Fruit fly (Drosophila melanogaster) ovary, adult (tissue): ENCODE measurements around the gene Cpr62Ba.
A peak's percentile ranks its signal among the peaks of the same experiment; 100 is the strongest.

Source experiments
- CG17801 ChIP-seq: fragments of 200-800 bp; optimal IDR thresholded peaks from 2 replicates; lab custom pipeline; 2019; ENCODE audit warnings: missing biosample characterization, mild to moderate bottlenecking, missing genetic modification characterization, moderate library complexity; ENCODE audit not compliant: partially characterized antibody

Gene Cpr62Ba

dm6 chr3L:1850498-1850897, 18.9 kb upstream of the Cpr62Ba start:
- no peak for TF ChIP-seq CG17801 (GFP tag; lab: Kevin White, UChicago)

- no peak for TF ChIP-seq CG17801 (GFP tag; lab: Kevin White, UChicago)
Observed at dm6 chr3L:1844600-1844999, 13.0 kb upstream of the Cpr62Ba start.

dm6 chr3L:1841984-1842383, 10.4 kb upstream of the Cpr62Ba start, which contains the start of gene Cpr62Bc:
TSS of gene Cpr62Bc (minus strand) at chr3L:1842084.
- TF ChIP-seq CG17801 (GFP tag; lab: Kevin White, UChicago): no peak

dm6 chr3L:1835064-1835463, 3.5 kb upstream of the Cpr62Ba start, which contains the start of gene Cpr62Bb:
TSS of gene Cpr62Bb (minus strand) at chr3L:1835164.
- TF ChIP-seq CG17801 (GFP tag; lab: Kevin White, UChicago): no peak

- TF ChIP-seq CG17801 (GFP tag; lab: Kevin White, UChicago): no peak
Observed at dm6 chr3L:1829539-1829938, 2.0 kb downstream of the Cpr62Ba start.

dm6 chr3L:1827809-1828371, 3.7 kb downstream of the Cpr62Ba start:
- TF ChIP-seq CG17801 (GFP tag; lab: Kevin White, UChicago): no peak

- no peak for TF ChIP-seq CG17801 (GFP tag; lab: Kevin White, UChicago)
Observed at dm6 chr3L:1822365-1822764, 9.2 kb downstream of the Cpr62Ba start.

dm6 chr3L:1821140-1821539, 10.4 kb downstream of the Cpr62Ba start:
- TF ChIP-seq CG17801 (GFP tag; lab: Kevin White, UChicago): no peak

dm6 chr3L:1818834-1819233, 12.7 kb downstream of the Cpr62Ba start:
- no peak for TF ChIP-seq CG17801 (GFP tag; lab: Kevin White, UChicago)

dm6 chr3L:1817405-1817804, 14.2 kb downstream of the Cpr62Ba start:
- TF ChIP-seq CG17801 (GFP tag; lab: Kevin White, UChicago): no peak

dm6 chr3L:1816614-1817013, 15.0 kb downstream of the Cpr62Ba start:
- no peak for TF ChIP-seq CG17801 (GFP tag; lab: Kevin White, UChicago)

- no peak for TF ChIP-seq CG17801 (GFP tag; lab: Kevin White, UChicago)
Observed at dm6 chr3L:1810288-1810687, 21.3 kb downstream of the Cpr62Ba start, which contains the start of gene GV1. TSS of gene GV1 (plus strand) at chr3L:1810588.

- TF ChIP-seq CG17801 (GFP tag; lab: Kevin White, UChicago): no peak
Observed at dm6 chr3L:1808631-1809030, 23.0 kb downstream of the Cpr62Ba start.

dm6 chr3L:1802802-1803201, 28.8 kb downstream of the Cpr62Ba start, which contains the start of the genes JTBR and CG42676:
TSS of gene JTBR (minus strand) at chr3L:1802856.
TSS of gene CG42676 (plus strand) at chr3L:1803107.
- TF ChIP-seq CG17801 (GFP tag; lab: Kevin White, UChicago): peak; percentile 35

- TF ChIP-seq CG17801 (GFP tag; lab: Kevin White, UChicago): no peak
Observed at dm6 chr3L:1798649-1799048, 32.9 kb downstream of the Cpr62Ba start, which contains the start of gene Patj. TSS of gene Patj (plus strand) at chr3L:1798803.

- TF ChIP-seq CG17801 (GFP tag; lab: Kevin White, UChicago): no peak
Observed at dm6 chr3L:1797005-1797404, 34.6 kb downstream of the Cpr62Ba start, which contains the start of gene CG12020. TSS of gene CG12020 (plus strand) at chr3L:1797305.
